Fruit fly (Drosophila melanogaster): ENCODE data around the gene Cpr67B.

The Cpr67B gene

dm6 chr3L:9366850-9367430 lies 37.7 kb upstream of the Cpr67B start, which contains the start of the genes Klp67A and CG4452:
Gene Klp67A (minus strand): TSS chr3L:9367046.
Gene CG4452 (plus strand): TSS chr3L:9367377.
- TF ChIP-seq CG9876 (GFP tag; optimal IDR thresholded peaks at IDR 0.05) (no peak), knrl (GFP tag; IDR thresholded peaks at IDR 0.05; ENCODE audit: partially characterized antibody) (peak; percentile 93), CG17802 (tag; optimal IDR thresholded peaks at IDR 0.05) (no peak), nmo (GFP tag; optimal IDR thresholded peaks at IDR 0.05) (peak; percentile 79), CG13296 (GFP tag; optimal IDR thresholded peaks at IDR 0.05) (peak; percentile 17), repo (GFP tag; optimal IDR thresholded peaks at IDR 0.05) (no peak), nerfin-2 (GFP tag; IDR thresholded peaks at IDR 0.05; ENCODE audit: partially characterized antibody) (peak; percentile 87), slou (GFP tag; optimal IDR thresholded peaks at IDR 0.05) (no peak), CG15601 (tag; optimal IDR thresholded peaks at IDR 0.05) (peak; percentile 60), CG17385 (GFP tag; optimal IDR thresholded peaks at IDR 0.05) (peak; percentile 5), Side (GFP tag; optimal IDR thresholded peaks at IDR 0.05) (no peak), gem (tag; optimal IDR thresholded peaks at IDR 0.05) (no peak), Usf (GFP tag; optimal IDR thresholded peaks at IDR 0.05) (no peak), CG6272 (GFP tag; IDR thresholded peaks at IDR 0.05) (no peak), h (optimal IDR thresholded peaks at IDR 0.05) (no peak), CG6854 (GFP tag; optimal IDR thresholded peaks at IDR 0.05) (no peak), CG2889 (GFP tag; IDR thresholded peaks at IDR 0.05) (0 out of 3 replicates have a peak, but pooled peaks have one; percentile 45), en (GFP tag; optimal IDR thresholded peaks at IDR 0.05) (no peak), Spps (tag; optimal IDR thresholded peaks at IDR 0.05) (peak; percentile 27), corto (GFP tag; optimal IDR thresholded peaks at IDR 0.05) (peak; percentile 52), CG11247 (GFP tag; IDR thresholded peaks at IDR 0.05) (no peak), CG9609 (GFP tag; optimal IDR thresholded peaks at IDR 0.05) (no peak), Abd-B (GFP tag; optimal IDR thresholded peaks at IDR 0.05) (no peak), MTF-1 (GFP tag; optimal IDR thresholded peaks at IDR 0.05; ENCODE audit: borderline replicate concordance) (no peak), jing (GFP tag; optimal IDR thresholded peaks at IDR 0.05) (no peak), CoRest (tag; optimal IDR thresholded peaks at IDR 0.05) (peak; percentile 77), jigr1 (GFP tag; IDR thresholded peaks at IDR 0.05) (no peak), sima (GFP tag; optimal IDR thresholded peaks at IDR 0.05) (no peak), CG14860 (GFP tag; IDR thresholded peaks at IDR 0.05; ENCODE audit: partially characterized antibody) (peak; percentile 94), maf-S (GFP tag; optimal IDR thresholded peaks at IDR 0.05) (no peak), sqz (GFP tag; optimal IDR thresholded peaks at IDR 0.05) (no peak), Hr51 (GFP tag; optimal IDR thresholded peaks at IDR 0.05) (peak in 1 of 2 experiments; percentile 37), TFAM (GFP tag; optimal IDR thresholded peaks at IDR 0.05) (no peak), crc (GFP tag; optimal IDR thresholded peaks at IDR 0.05) (no peak), CG4854 (GFP tag; optimal IDR thresholded peaks at IDR 0.05) (peak; percentile 17), CG7372 (GFP tag; IDR thresholded peaks at IDR 0.05) (no peak), sd (tag; optimal IDR thresholded peaks at IDR 0.05) (no peak), CG6254 (GFP tag; optimal IDR thresholded peaks at IDR 0.05) (no peak), Kr (GFP tag; optimal IDR thresholded peaks at IDR 0.05) (no peak), vvl (GFP tag; IDR thresholded peaks at IDR 0.05) (no peak), Awh (GFP tag; IDR thresholded peaks at IDR 0.05) (no peak), BEAF-32 (GFP tag; optimal IDR thresholded peaks at IDR 0.05) (peak; percentile 98), Elba2 (GFP tag; optimal IDR thresholded peaks at IDR 0.05) (no peak), CG1792 (GFP tag; optimal IDR thresholded peaks at IDR 0.05) (no peak), p53 (GFP tag; optimal IDR thresholded peaks at IDR 0.05) (no peak), lbe (GFP tag; optimal IDR thresholded peaks at IDR 0.05) (peak; percentile 47), lola (GFP tag; optimal IDR thresholded peaks at IDR 0.05) (peak in 1 of 3 experiments; percentile 56), sug (tag; optimal IDR thresholded peaks at IDR 0.05) (peak; percentile 53), CG7928 (GFP tag; optimal IDR thresholded peaks at IDR 0.05) (peak; percentile 12), fu2 (GFP tag; optimal IDR thresholded peaks at IDR 0.05) (no peak)
